Comparison of ENCODE assay signal across 5 fruit fly cellular contexts in genomic region chr3L:1518715-1519603, dm6.
TF ChIP-seq lines count a peak whose summit lies in the region.

No protein-coding gene starts in this region.

- TF ChIP-seq CTCF in whole organism, embryonic (GFP tag; optimal IDR thresholded peaks at IDR 0.05; lab: Kevin White, UChicago) = no peak

TF ChIP-seq in whole organism, adult, 20 proteins besides CTCF, POLR2A, EP300 and RAD21:
- TF ChIP-seq Clk (GFP tag; optimal IDR thresholded peaks at IDR 0.05; lab: Kevin White, UChicago) (no peak), bab1 (GFP tag; optimal IDR thresholded peaks at IDR 0.05; lab: Kevin White, UChicago) (peak; percentile 58), tj (GFP tag; optimal IDR thresholded peaks at IDR 0.05; lab: Kevin White, UChicago) (peak; percentile 97)

TF ChIP-seq in whole organism, embryonic, 481 proteins besides CTCF, POLR2A, EP300 and RAD21:
- TF ChIP-seq Drgx (GFP tag; IDR thresholded peaks at IDR 0.05; lab: Robert Waterston, UW) = peak; percentile 20; the same call in 1 of the 2 replicates
- TF ChIP-seq Bteb2 (GFP tag; optimal IDR thresholded peaks at IDR 0.05; lab: Kevin White, UChicago) = no peak

TF ChIP-seq in whole organism, prepupa, 60 proteins besides CTCF, POLR2A, EP300 and RAD21 (continues in another document):
- TF ChIP-seq CG11762 (GFP tag; optimal IDR thresholded peaks at IDR 0.05; lab: Kevin White, UChicago; ENCODE audit: insufficient read depth) (peak; percentile 40), ss (GFP tag; optimal IDR thresholded peaks at IDR 0.05; lab: Kevin White, UChicago) (no peak), achi (GFP tag; optimal IDR thresholded peaks at IDR 0.05; lab: Kevin White, UChicago) (no peak), CG11294 (GFP tag; IDR thresholded peaks at IDR 0.05; lab: Robert Waterston, UW) (no peak), Eip93F (GFP tag; optimal IDR thresholded peaks at IDR 0.05; lab: Kevin White, UChicago) (no peak), Blimp-1 (GFP tag; optimal IDR thresholded peaks at IDR 0.05; lab: Kevin White, UChicago) (peak; percentile 93), dsx (GFP tag; optimal IDR thresholded peaks at IDR 0.05; lab: Kevin White, UChicago; ENCODE audit: poor library complexity, severe bottlenecking) (no peak), spab (GFP tag; optimal IDR thresholded peaks at IDR 0.05; lab: Kevin White, UChicago) (peak; percentile 10), svp (GFP tag; lab: Kevin White, UChicago) (peak; percentile 82), cyc (GFP tag; optimal IDR thresholded peaks at IDR 0.05; lab: Kevin White, UChicago) (peak; percentile 51), pdm3 (GFP tag; optimal IDR thresholded peaks at IDR 0.05; lab: Kevin White, UChicago) (no peak), CG6276 (GFP tag; optimal IDR thresholded peaks at IDR 0.05; lab: Kevin White, UChicago) (peak; percentile 48), CG10669 (GFP tag; optimal IDR thresholded peaks at IDR 0.05; lab: Kevin White, UChicago) (no peak), lz (GFP tag; optimal IDR thresholded peaks at IDR 0.05; lab: Kevin White, UChicago) (no peak), OdsH (GFP tag; optimal IDR thresholded peaks at IDR 0.05; lab: Kevin White, UChicago) (no peak), eg (GFP tag; IDR thresholded peaks at IDR 0.05; lab: Robert Waterston, UW) (peak; percentile 43; the same call in 1 of the 3 replicates), CG8319 (GFP tag; optimal IDR thresholded peaks at IDR 0.05; lab: Kevin White, UChicago) (peak; percentile 15), esn (GFP tag; optimal IDR thresholded peaks at IDR 0.05; lab: Kevin White, UChicago) (peak; percentile 60), Met (GFP tag; optimal IDR thresholded peaks at IDR 0.05; lab: Kevin White, UChicago) (no peak), Eip75B (GFP tag; optimal IDR thresholded peaks at IDR 0.05; lab: Kevin White, UChicago) (no peak), CG34406 (GFP tag; optimal IDR thresholded peaks at IDR 0.05; lab: Kevin White, UChicago) (no peak), Hr38 (GFP tag; optimal IDR thresholded peaks at IDR 0.05; lab: Kevin White, UChicago) (no peak), CG16779 (tag; optimal IDR thresholded peaks at IDR 0.05; lab: Kevin White, UChicago) (no peak), Ets96B (tag; optimal IDR thresholded peaks at IDR 0.05; lab: Kevin White, UChicago) (no peak), CG9139 (GFP tag; optimal IDR thresholded peaks at IDR 0.05; lab: Kevin White, UChicago) (no peak), net (GFP tag; optimal IDR thresholded peaks at IDR 0.05; lab: Kevin White, UChicago) (no peak), fkh (GFP tag; optimal IDR thresholded peaks at IDR 0.05; lab: Kevin White, UChicago) (no peak), CG6792 (GFP tag; optimal IDR thresholded peaks at IDR 0.05; lab: Kevin White, UChicago) (peak; percentile 5), Ets21C (GFP tag; optimal IDR thresholded peaks at IDR 0.05; lab: Kevin White, UChicago) (no peak)

TF ChIP-seq in whole organism, pupa, 21 proteins besides CTCF, POLR2A, EP300 and RAD21:
- 0 out of 3 replicates have a peak, but pooled peaks have one; percentile 10 for TF ChIP-seq CG4496 (GFP tag; IDR thresholded peaks at IDR 0.05; lab: Robert Waterston, UW)
- TF ChIP-seq rn (GFP tag; IDR thresholded peaks at IDR 0.05; lab: Robert Waterston, UW) = no peak

TF ChIP-seq in whole organism, wandering third instar larva, 38 proteins besides CTCF, POLR2A, EP300 and RAD21:
- no peak for TF ChIP-seq br (GFP tag; optimal IDR thresholded peaks at IDR 0.05; lab: Kevin White, UChicago)
- TF ChIP-seq Rel (GFP tag; optimal IDR thresholded peaks at IDR 0.05; lab: Kevin White, UChicago) = no peak
- no peak for TF ChIP-seq Rel (tag; optimal IDR thresholded peaks at IDR 0.05; lab: Kevin White, UChicago)
- TF ChIP-seq h (GFP tag; optimal IDR thresholded peaks at IDR 0.05; lab: Kevin White, UChicago) = peak; percentile 27
